Worm (Caenorhabditis elegans): ENCODE measurements around the gene ZK867.2.

DNA sequence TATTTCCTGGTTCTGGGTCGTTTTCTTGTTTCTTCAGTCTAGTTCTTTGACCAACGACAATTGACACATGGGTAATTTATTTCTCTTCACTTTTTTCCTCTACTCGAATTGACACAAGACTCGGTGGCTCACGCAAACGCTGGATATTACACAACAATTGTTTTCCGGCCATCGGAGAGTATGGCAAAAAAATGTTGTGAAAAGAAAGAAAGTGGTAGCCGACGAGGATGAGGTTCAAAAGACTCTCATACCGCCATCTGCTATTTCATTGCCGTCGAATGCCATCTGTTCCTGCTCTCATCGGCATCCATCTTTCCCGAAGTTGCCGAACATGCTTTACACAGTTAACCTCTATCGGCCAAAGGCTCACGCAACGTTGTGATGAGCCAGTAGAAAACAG is 30.2 kb downstream of the ZK867.2 start:
- TF ChIP-seq ama-1 (optimal IDR thresholded peaks at IDR 0.05) (no peak), mes-2 (tag; optimal IDR thresholded peaks at IDR 0.05; ENCODE audit: poor library complexity, severe bottlenecking) (no peak), aly-2 (tag; optimal IDR thresholded peaks at IDR 0.05) (no peak), zip-11 (GFP tag; IDR thresholded peaks at IDR 0.05) (no peak), nhr-6 (tag; optimal IDR thresholded peaks at IDR 0.05) (no peak), lin-39 (tag; optimal IDR thresholded peaks at IDR 0.05) (no peak), unc-62 (GFP tag; optimal IDR thresholded peaks at IDR 0.05 in 1 of 2) (peak in 1 of 2 experiments; percentile 96), unc-62 (tag; optimal IDR thresholded peaks at IDR 0.05) (no peak), jun-1 (tag; optimal IDR thresholded peaks at IDR 0.05) (no peak), pqm-1 (tag; optimal IDR thresholded peaks at IDR 0.05) (no peak)
